Worm (Caenorhabditis elegans) whole organism, L3 larva: Measurements from ENCODE around the gene B0244.17.
A peak's percentile ranks its signal among the peaks of the same experiment; 100 is the strongest.

Experiments
- aly-2 ChIP-seq: fragments of 150-350 bp; optimal IDR thresholded peaks from 2 replicates; lab custom pipeline; 2014; ENCODE audit warnings: missing biosample characterization, missing genetic modification characterization
- ama-1 ChIP-seq: fragments of 150-350 bp; optimal IDR thresholded peaks from 2 replicates; lab custom pipeline; 2018
- ceh-28 ChIP-seq: fragments of 150-350 bp; optimal IDR thresholded peaks from 2 replicates; lab custom pipeline; 2014; ENCODE audit warnings: missing biosample characterization, missing genetic modification reagents, missing genetic modification characterization
- elt-1 ChIP-seq: fragments of 150-350 bp; optimal IDR thresholded peaks from 2 replicates; lab custom pipeline; 2014; ENCODE audit warnings: missing biosample characterization, missing genetic modification characterization
- elt-3 ChIP-seq, 3 experiments: fragments of 150-350 bp in 1 of 3; sonication (generic microtip) in 2 of 3; optimal IDR thresholded peaks; 2 replicates in 2 of 3; 4 replicates in 1 of 3; lab custom pipeline; 2014 to 2017; ENCODE audit warnings: missing biosample characterization in 3 of 3, missing genetic modification characterization in 3 of 3
- fkh-2 ChIP-seq: fragments of 150-350 bp; optimal IDR thresholded peaks from 2 replicates; lab custom pipeline; 2014; ENCODE audit warnings: missing biosample characterization, missing genetic modification reagents, missing genetic modification characterization
- lin-39 ChIP-seq: fragments of 150-350 bp; optimal IDR thresholded peaks from 2 replicates; lab custom pipeline; 2018; ENCODE audit warnings: missing biosample characterization, missing genetic modification reagents, missing genetic modification characterization
- mml-1 ChIP-seq: fragments of 150-350 bp; sonication (generic microtip); optimal IDR thresholded peaks from 3 replicates; lab custom pipeline; 2014; ENCODE audit warnings: missing biosample characterization, missing genetic modification characterization
- nfya-1 ChIP-seq: sonication (generic microtip); optimal IDR thresholded peaks from 2 replicates; lab custom pipeline; 2017; ENCODE audit warnings: missing genetic modification characterization, mild to moderate bottlenecking, missing compliant biosample characterization, antibody characterized with exemption, moderate library complexity; ENCODE audit not compliant: insufficient read depth
- nhr-28 ChIP-seq: fragments of 150-350 bp; optimal IDR thresholded peaks from 2 replicates; lab custom pipeline; 2014; ENCODE audit warnings: missing biosample characterization, missing genetic modification characterization
- skn-1 ChIP-seq: fragments of 150-350 bp; optimal IDR thresholded peaks from 2 replicates; lab custom pipeline; 2014; ENCODE audit warnings: missing biosample characterization, missing genetic modification characterization
- snpc-4 ChIP-seq: fragments of 150-350 bp; optimal IDR thresholded peaks from 2 replicates; lab custom pipeline; 2014; ENCODE audit warnings: missing biosample characterization, missing genetic modification characterization
- unc-62 ChIP-seq: fragments of 150-350 bp; sonication (generic microtip); optimal IDR thresholded peaks from 4 replicates; lab custom pipeline; 2014; ENCODE audit warnings: missing biosample characterization, missing genetic modification reagents, missing genetic modification characterization
- ztf-11 ChIP-seq: fragments of 150-350 bp; optimal IDR thresholded peaks from 2 replicates; lab custom pipeline; 2014; ENCODE audit warnings: missing biosample characterization, missing genetic modification characterization

- TF ChIP-seq nhr-28 (tag; lab: Kevin White, UChicago) (no peak), unc-62 (GFP tag; lab: Kevin White, UChicago) (no peak), ama-1 (lab: Kevin White, UChicago) (peak; percentile 36), ztf-11 (no peak), elt-3 (tag; optimal IDR thresholded peaks at IDR 0.05; lab: Kevin White, UChicago) (no peak), nfya-1 (tag; lab: Kevin White, UChicago) (peak; percentile 96), snpc-4 (tag; lab: Kevin White, UChicago) (peak; percentile 84), skn-1 (tag; lab: Kevin White, UChicago) (peak; percentile 85), mml-1 (tag; lab: Kevin White, UChicago) (no peak), aly-2 (tag; lab: Kevin White, UChicago) (no peak), fkh-2 (tag; lab: Kevin White, UChicago) (no peak), lin-39 (tag; lab: Kevin White, UChicago) (peak; percentile 98), ceh-28 (peak; percentile 96), elt-1 (tag; lab: Kevin White, UChicago) (peak; percentile 48)
Observed at ce11 chrIII:5706077-5706627, 26.9 kb upstream of the B0244.17 start, which contains the start of gene rpl-23.
